Worm (Caenorhabditis elegans) whole organism, young adult: ENCODE data around the gene nhr-235.

Source experiments
- B0261.1 ChIP-seq: sonication (generic microtip); optimal IDR thresholded peaks from 2 replicates; lab custom pipeline; 2016; ENCODE audit warnings: mild to moderate bottlenecking, missing genetic modification characterization, moderate library complexity, missing compliant biosample characterization
- C06A6.2 ChIP-seq: fragments of 200-800 bp; sonication (Bioruptor generic); conservative IDR thresholded peaks from 2 replicates; pipeline ENCODE4 v1.3.6; 2022; ENCODE audit warnings: missing genetic modification characterization, missing compliant biosample characterization
- F23B12.7 ChIP-seq: sonication (generic microtip); optimal IDR thresholded peaks from 2 replicates; lab custom pipeline; 2017; ENCODE audit warnings: missing genetic modification characterization, mild to moderate bottlenecking, missing compliant biosample characterization, antibody characterized with exemption, moderate library complexity; ENCODE audit not compliant: insufficient read depth
- F37B4.10 ChIP-seq: fragments of 200-800 bp; sonication (Bioruptor generic); IDR thresholded peaks from 2 replicates; pipeline ENCODE4 v1.3.6; 2022; ENCODE audit warnings: missing genetic modification characterization, missing compliant biosample characterization
- K12H6.12 ChIP-seq: fragments of 200-800 bp; sonication (Bioruptor generic); optimal IDR thresholded peaks from 2 replicates; lab custom pipeline; 2018; ENCODE audit warnings: mild to moderate bottlenecking, missing genetic modification characterization, missing compliant biosample characterization
- T07F8.4 ChIP-seq: sonication (generic microtip); optimal IDR thresholded peaks from 2 replicates; lab custom pipeline; 2016; ENCODE audit warnings: mild to moderate bottlenecking, missing genetic modification characterization, moderate library complexity, missing compliant biosample characterization
- T26A5.8 ChIP-seq: sonication (generic microtip); optimal IDR thresholded peaks from 2 replicates; lab custom pipeline; 2016; ENCODE audit warnings: missing genetic modification characterization, missing compliant biosample characterization
- Y53G8AR.9 ChIP-seq: fragments of 200-800 bp; sonication (Bioruptor generic); conservative IDR thresholded peaks from 2 replicates; pipeline ENCODE4 v1.3.6; 2022; ENCODE audit warnings: missing genetic modification reagents, missing genetic modification characterization, missing compliant biosample characterization
- ama-1 ChIP-seq, 3 experiments: fragments of 150-350 bp in 1 of 3; sonication (generic microtip) in 2 of 3; optimal IDR thresholded peaks; 2 replicates each; lab custom pipeline; 2014 to 2018; ENCODE audit warnings: missing biosample characterization in 2 of 3, missing genetic modification characterization in 2 of 3, missing genetic modification reagents in 2 of 3
- bed-1 ChIP-seq: fragments of 200-800 bp; sonication (Bioruptor generic); IDR thresholded peaks from 2 replicates; pipeline ENCODE4 v1.3.6; 2022; ENCODE audit warnings: missing genetic modification reagents, missing genetic modification characterization, missing compliant biosample characterization
- bed-2 ChIP-seq: fragments of 200-800 bp; sonication (Bioruptor generic); IDR thresholded peaks from 2 replicates; pipeline ENCODE4 v1.3.6; 2022; ENCODE audit warnings: missing genetic modification reagents, missing genetic modification characterization, missing compliant biosample characterization
- ccch-3 ChIP-seq: fragments of 200-800 bp; sonication (Bioruptor generic); optimal IDR thresholded peaks from 2 replicates; lab custom pipeline; 2018; ENCODE audit warnings: mild to moderate bottlenecking, missing genetic modification characterization, missing compliant biosample characterization
- cebp-1 ChIP-seq, 2 experiments: fragments of 200-800 bp in 1 of 2; sonication (Bioruptor generic) in 1 of 2; sonication (generic microtip) in 1 of 2; IDR thresholded peaks in 1 of 2; optimal IDR thresholded peaks in 1 of 2; 2 replicates each; pipeline versions ENCODE4 v1.3.6 to Lab custom; 2017 to 2022; ENCODE audit warnings: missing compliant biosample characterization in 2 of 2, missing genetic modification characterization in 2 of 2, mild to moderate bottlenecking in 1 of 2, missing genetic modification reagents in 1 of 2, moderate library complexity in 1 of 2
- ceh-27 ChIP-seq: fragments of 200-800 bp; sonication (Bioruptor generic); optimal IDR thresholded peaks from 2 replicates; lab custom pipeline; 2018; ENCODE audit warnings: mild to moderate bottlenecking, missing genetic modification characterization, moderate library complexity, missing compliant biosample characterization
- ceh-79 ChIP-seq: sonication (generic microtip); optimal IDR thresholded peaks from 2 replicates; lab custom pipeline; 2017; ENCODE audit warnings: mild to moderate bottlenecking, missing genetic modification characterization, missing compliant biosample characterization
- ceh-91 ChIP-seq: fragments of 200-800 bp; sonication (Bioruptor generic); IDR thresholded peaks from 2 replicates; pipeline ENCODE4 v1.3.6; 2022; ENCODE audit warnings: missing genetic modification reagents, missing genetic modification characterization, missing compliant biosample characterization
- die-1 ChIP-seq: sonication (generic microtip); optimal IDR thresholded peaks from 2 replicates; lab custom pipeline; 2016; ENCODE audit warnings: missing genotype, mild to moderate bottlenecking, missing genetic modification characterization, missing compliant biosample characterization
- efl-1 ChIP-seq: fragments of 150-350 bp; optimal IDR thresholded peaks from 2 replicates; lab custom pipeline; 2014; ENCODE audit warnings: missing biosample characterization, missing genetic modification reagents, missing genetic modification characterization
- egrh-3 ChIP-seq: fragments of 200-800 bp; sonication (Bioruptor generic); IDR thresholded peaks from 2 replicates; pipeline ENCODE4 v1.3.6; 2022; ENCODE audit warnings: missing genetic modification reagents, missing genetic modification characterization, missing compliant biosample characterization
- fkh-3 ChIP-seq: sonication (generic microtip); optimal IDR thresholded peaks from 2 replicates; lab custom pipeline; 2016; ENCODE audit warnings: mild to moderate bottlenecking, missing genetic modification characterization, missing compliant biosample characterization
- hmg-1.2 ChIP-seq: fragments of 200-800 bp; sonication (Bioruptor generic); IDR thresholded peaks from 2 replicates; pipeline ENCODE4 v1.3.6; 2022; ENCODE audit warnings: missing genetic modification reagents, missing genetic modification characterization, missing compliant biosample characterization
- hmg-20 ChIP-seq: fragments of 200-800 bp; sonication (Bioruptor generic); IDR thresholded peaks from 2 replicates; pipeline ENCODE4 v1.3.6; 2022; ENCODE audit warnings: missing genetic modification reagents, missing genetic modification characterization, missing compliant biosample characterization
- lag-1 ChIP-seq: fragments of 200-800 bp; sonication (Bioruptor generic); IDR thresholded peaks from 2 replicates; pipeline ENCODE4 v1.3.6; 2022; ENCODE audit warnings: missing genetic modification reagents, missing genetic modification characterization, missing compliant biosample characterization
- lin-26 ChIP-seq: fragments of 200-800 bp; sonication (Bioruptor generic); IDR thresholded peaks from 2 replicates; pipeline ENCODE4 v1.3.6; 2022; ENCODE audit warnings: missing genetic modification reagents, missing genetic modification characterization, missing compliant biosample characterization
- lin-35 ChIP-seq, 3 experiments: fragments of 150-350 bp in 2 of 3; sonication (generic microtip) in 1 of 3; optimal IDR thresholded peaks; 2 replicates each; lab custom pipeline; 2014 to 2018; ENCODE audit warnings: missing biosample characterization in 3 of 3, missing genetic modification characterization in 3 of 3, missing genetic modification reagents in 3 of 3
- madf-3 ChIP-seq: fragments of 200-800 bp; sonication (Bioruptor generic); IDR thresholded peaks from 2 replicates; pipeline ENCODE4 v1.3.6; 2022; ENCODE audit warnings: missing genetic modification reagents, missing genetic modification characterization, missing compliant biosample characterization
- mcd-1 ChIP-seq: fragments of 200-800 bp; sonication (Bioruptor generic); IDR thresholded peaks from 2 replicates; pipeline ENCODE4 v1.3.6; 2022; ENCODE audit warnings: missing genetic modification reagents, missing genetic modification characterization, missing compliant biosample characterization
- nfya-1 ChIP-seq: sonication (generic microtip); optimal IDR thresholded peaks from 2 replicates; lab custom pipeline; 2017; ENCODE audit warnings: antibody characterized with exemption, missing compliant biosample characterization, missing genetic modification characterization, borderline replicate concordance; ENCODE audit not compliant: insufficient read depth
- pbrm-1 ChIP-seq: fragments of 200-800 bp; sonication (Bioruptor generic); IDR thresholded peaks from 2 replicates; pipeline ENCODE4 v1.3.6; 2022; ENCODE audit warnings: missing genetic modification reagents, missing genetic modification characterization, missing compliant biosample characterization
- sea-2 ChIP-seq: fragments of 200-800 bp; sonication (Bioruptor generic); IDR thresholded peaks from 2 replicates; pipeline ENCODE4 v1.3.6; 2022; ENCODE audit warnings: missing genetic modification characterization, missing compliant biosample characterization
- snpc-1.1 ChIP-seq: sonication (generic microtip); optimal IDR thresholded peaks from 2 replicates; lab custom pipeline; 2017; ENCODE audit warnings: missing genetic modification characterization, mild to moderate bottlenecking, missing compliant biosample characterization, antibody characterized with exemption, moderate library complexity, missing genotype, missing genetic modification reagents; ENCODE audit not compliant: insufficient read depth
- xnd-1 ChIP-seq: sonication (generic microtip); optimal IDR thresholded peaks from 2 replicates; lab custom pipeline; 2016; ENCODE audit warnings: missing genotype, missing genetic modification reagents, missing genetic modification characterization, missing compliant biosample characterization
- zfh-2 ChIP-seq: fragments of 200-800 bp; sonication (Bioruptor generic); conservative IDR thresholded peaks from 2 replicates; pipeline ENCODE4 v1.3.6; 2022; ENCODE audit warnings: missing genetic modification reagents, missing genetic modification characterization, missing compliant biosample characterization
- ztf-22 ChIP-seq: fragments of 200-800 bp; sonication (Bioruptor generic); optimal IDR thresholded peaks from 2 replicates; lab custom pipeline; 2018; ENCODE audit warnings: mild to moderate bottlenecking, missing genetic modification characterization, moderate library complexity, missing compliant biosample characterization

nhr-235 gene

ce11 chrII:12659676-12660371 lies 19.4 kb downstream of the nhr-235 start:
- TF ChIP-seq bed-2 (GFP tag; lab: Robert Waterston, UW) = no peak
- no peak for TF ChIP-seq xnd-1 (tag; lab: Kevin White, UChicago)
- no peak for TF ChIP-seq lag-1 (GFP tag; lab: Robert Waterston, UW)
- TF ChIP-seq efl-1 = no peak
- TF ChIP-seq C06A6.2 (GFP tag; lab: Robert Waterston, UW) = no peak
- TF ChIP-seq ama-1 (optimal IDR thresholded peaks at IDR 0.05; lab: Kevin White, UChicago) = no peak
- TF ChIP-seq ama-1 (GFP tag; optimal IDR thresholded peaks at IDR 0.05; lab: Kevin White, UChicago) = no peak
- peak; percentile 57 for TF ChIP-seq hmg-1.2 (GFP tag; lab: Robert Waterston, UW)
- TF ChIP-seq madf-3 (GFP tag; lab: Robert Waterston, UW) = no peak
- TF ChIP-seq hmg-20 (GFP tag; lab: Robert Waterston, UW) = no peak
- TF ChIP-seq B0261.1 (tag; lab: Kevin White, UChicago) = no peak
- TF ChIP-seq nfya-1 (tag; lab: Kevin White, UChicago) = no peak
- no peak for TF ChIP-seq die-1 (tag; lab: Kevin White, UChicago)
- TF ChIP-seq cebp-1 (GFP tag; IDR thresholded peaks at IDR 0.05; lab: Robert Waterston, UW) = no peak
- peak; percentile 14 for TF ChIP-seq cebp-1 (tag; optimal IDR thresholded peaks at IDR 0.05; lab: Kevin White, UChicago)
- no peak for TF ChIP-seq ccch-3 (GFP tag; lab: Kevin White, UChicago)
- no peak for TF ChIP-seq ztf-22 (GFP tag; lab: Kevin White, UChicago)
- peak; percentile 30 for TF ChIP-seq K12H6.12 (tag; lab: Kevin White, UChicago)
- TF ChIP-seq lin-35 (GFP tag; optimal IDR thresholded peaks at IDR 0.05; lab: Kevin White, UChicago) = peak in 1 of 3 experiments; percentile 45
- TF ChIP-seq T07F8.4 (tag; lab: Kevin White, UChicago) = no peak
- TF ChIP-seq F37B4.10 (GFP tag; lab: Robert Waterston, UW) = 0 out of 2 replicates have a peak, but pooled peaks have one; percentile 69
- no peak for TF ChIP-seq egrh-3 (GFP tag; lab: Robert Waterston, UW)
- TF ChIP-seq ceh-91 (GFP tag; lab: Robert Waterston, UW) = no peak
- TF ChIP-seq fkh-3 (tag; lab: Kevin White, UChicago) = no peak
- TF ChIP-seq snpc-1.1 (tag; lab: Kevin White, UChicago) = no peak
- TF ChIP-seq mcd-1 (GFP tag; lab: Robert Waterston, UW) = no peak
- no peak for TF ChIP-seq F23B12.7 (tag; lab: Kevin White, UChicago)
- no peak for TF ChIP-seq T26A5.8 (tag; lab: Kevin White, UChicago)
- no peak for TF ChIP-seq pbrm-1 (GFP tag; lab: Robert Waterston, UW)
- 0 out of 2 replicates have a peak, but pooled peaks have one; percentile 20 for TF ChIP-seq zfh-2 (GFP tag; lab: Robert Waterston, UW)

- TF ChIP-seq ceh-27 (GFP tag; lab: Kevin White, UChicago) (peak; percentile 15), lin-26 (GFP tag; lab: Robert Waterston, UW) (no peak)
These were observed 21.5 kb downstream of the nhr-235 start for ce11 chrII:12661930-12662329.

- TF ChIP-seq bed-1 (no peak), zfh-2 (GFP tag; lab: Robert Waterston, UW) (peak; percentile 34; the same call in 1 of the 2 replicates), sea-2 (no peak), hmg-1.2 (GFP tag; lab: Robert Waterston, UW) (peak; percentile 44; the same call in 1 of the 2 replicates), Y53G8AR.9 (GFP tag; lab: Robert Waterston, UW) (no peak), ceh-79 (tag; lab: Kevin White, UChicago) (no peak), xnd-1 (tag; lab: Kevin White, UChicago) (no peak), ceh-27 (GFP tag; lab: Kevin White, UChicago) (peak; percentile 11), lin-26 (GFP tag; lab: Robert Waterston, UW) (no peak)
These were observed 24.5 kb downstream of the nhr-235 start for ce11 chrII:12665019-12665418.
